3 worm cellular contexts compared by ENCODE assay signal in genomic region chrIV:12724641-12725040, ce11.
TF ChIP-seq lines count a peak whose summit lies in the region.

TSS of gene T23F6.3 (minus strand) at chrIV:12724760.
TSS of gene rbd-1 (plus strand) at chrIV:12724986.

TF ChIP-seq in whole organism, L2 larva, 48 proteins besides CTCF, POLR2A, EP300 and RAD21 (continued from another document):
- TF ChIP-seq elt-3 (tag; optimal IDR thresholded peaks at IDR 0.05; lab: Kevin White, UChicago) (no peak), sem-4 (tag; optimal IDR thresholded peaks at IDR 0.05; lab: Kevin White, UChicago) (peak; percentile 61), fos-1 (tag; optimal IDR thresholded peaks at IDR 0.05; lab: Kevin White, UChicago) (peak; percentile 51), aly-2 (tag; optimal IDR thresholded peaks at IDR 0.05; lab: Kevin White, UChicago) (no peak), crh-2 (tag; optimal IDR thresholded peaks at IDR 0.05; lab: Kevin White, UChicago) (peak; percentile 90), nhr-129 (tag; optimal IDR thresholded peaks at IDR 0.05; lab: Kevin White, UChicago) (peak; percentile 89), nhr-12 (tag; optimal IDR thresholded peaks at IDR 0.05; lab: Kevin White, UChicago) (peak; percentile 24), unc-55 (GFP tag; optimal IDR thresholded peaks at IDR 0.05; lab: Kevin White, UChicago) (peak; percentile 95), ztf-4 (tag; optimal IDR thresholded peaks at IDR 0.05; lab: Kevin White, UChicago) (peak; percentile 74), nhr-237 (tag; optimal IDR thresholded peaks at IDR 0.05; lab: Kevin White, UChicago) (peak; percentile 80), gmeb-1 (tag; optimal IDR thresholded peaks at IDR 0.05; lab: Kevin White, UChicago) (peak; percentile 100), nhr-6 (tag; optimal IDR thresholded peaks at IDR 0.05; lab: Kevin White, UChicago) (peak; percentile 78)

TF ChIP-seq in whole organism, L4 larva, 104 proteins besides CTCF, POLR2A, EP300 and RAD21 (continued from another document and continues in another):
- TF ChIP-seq mxl-3 (GFP tag; optimal IDR thresholded peaks at IDR 0.05; lab: Kevin White, UChicago) (peak; percentile 34), mdl-1 (tag; optimal IDR thresholded peaks at IDR 0.05; lab: Kevin White, UChicago) (peak in 1 of 2 experiments; percentile 22), duxl-1 (tag; optimal IDR thresholded peaks at IDR 0.05; lab: Kevin White, UChicago; ENCODE audit: poor library complexity) (peak; percentile 69), aha-1 (tag; lab: Kevin White, UChicago) (no peak), daf-16 (GFP tag; optimal IDR thresholded peaks at IDR 0.05; lab: Kevin White, UChicago) (peak in 1 of 2 experiments; percentile 4), daf-16 (tag; optimal IDR thresholded peaks at IDR 0.05; lab: Kevin White, UChicago) (peak; percentile 35), zip-2 (tag; optimal IDR thresholded peaks at IDR 0.05; lab: Kevin White, UChicago) (no peak), Y48G9A.11 (GFP tag; IDR thresholded peaks at IDR 0.05; lab: Robert Waterston, UW) (peak; percentile 100), nhr-48 (tag; optimal IDR thresholded peaks at IDR 0.05; lab: Kevin White, UChicago) (no peak), jun-1 (tag; optimal IDR thresholded peaks at IDR 0.05; lab: Kevin White, UChicago) (peak; percentile 36), nhr-41 (GFP tag; IDR thresholded peaks at IDR 0.05; lab: Robert Waterston, UW) (no peak), php-3 (GFP tag; IDR thresholded peaks at IDR 0.05; lab: Robert Waterston, UW) (no peak), ceh-82 (tag; optimal IDR thresholded peaks at IDR 0.05; lab: Kevin White, UChicago) (no peak), nhr-77 (tag; optimal IDR thresholded peaks at IDR 0.05; lab: Kevin White, UChicago) (peak; percentile 80), nhr-42 (GFP tag; IDR thresholded peaks at IDR 0.05; lab: Robert Waterston, UW) (peak; percentile 66; the same call in 1 of the 2 replicates), dpl-1 (GFP tag; optimal IDR thresholded peaks at IDR 0.05; lab: Kevin White, UChicago) (peak; percentile 99), nhr-6 (tag; optimal IDR thresholded peaks at IDR 0.05; lab: Kevin White, UChicago) (peak; percentile 60), dmd-6 (GFP tag; IDR thresholded peaks at IDR 0.05; lab: Robert Waterston, UW) (peak; percentile 52; the same call in 1 of the 2 replicates), F26F4.8 (GFP tag; conservative IDR thresholded peaks at IDR 0.05; lab: Robert Waterston, UW) (no peak), ctbp-1 (GFP tag; IDR thresholded peaks at IDR 0.05; lab: Robert Waterston, UW) (peak; percentile 51; the same call in 1 of the 2 replicates), hif-1 (tag; optimal IDR thresholded peaks at IDR 0.05; lab: Kevin White, UChicago) (peak in 1 of 2 experiments; percentile 79), pqm-1 (tag; optimal IDR thresholded peaks at IDR 0.05; lab: Kevin White, UChicago) (peak; percentile 6), nhr-25 (tag; optimal IDR thresholded peaks at IDR 0.05; lab: Kevin White, UChicago; ENCODE audit: borderline replicate concordance, insufficient read depth) (no peak), lin-29 (GFP tag; IDR thresholded peaks at IDR 0.05; lab: Robert Waterston, UW) (no peak), F37D6.2 (tag; optimal IDR thresholded peaks at IDR 0.05; lab: Kevin White, UChicago) (no peak), spr-1 (tag; optimal IDR thresholded peaks at IDR 0.05; lab: Kevin White, UChicago) (peak; percentile 47), snpc-4 (tag; optimal IDR thresholded peaks at IDR 0.05; lab: Kevin White, UChicago) (no peak), lir-3 (tag; optimal IDR thresholded peaks at IDR 0.05; lab: Kevin White, UChicago) (no peak), zfp-2 (tag; optimal IDR thresholded peaks at IDR 0.05; lab: Kevin White, UChicago) (no peak), zfp-3 (GFP tag; conservative IDR thresholded peaks at IDR 0.05; lab: Robert Waterston, UW) (no peak), ceh-44 (GFP tag; IDR thresholded peaks at IDR 0.05; lab: Robert Waterston, UW) (no peak), daf-8 (GFP tag; IDR thresholded peaks at IDR 0.05; lab: Robert Waterston, UW) (no peak), dmd-9 (GFP tag; IDR thresholded peaks at IDR 0.05; lab: Robert Waterston, UW) (0 out of 2 replicates have a peak, but pooled peaks have one; percentile 27), dve-1 (tag; optimal IDR thresholded peaks at IDR 0.05; lab: Kevin White, UChicago; ENCODE audit: insufficient read depth) (peak; percentile 82), aly-2 (tag; optimal IDR thresholded peaks at IDR 0.05; lab: Kevin White, UChicago) (no peak), Y75B8A.6 (GFP tag; IDR thresholded peaks at IDR 0.05; lab: Robert Waterston, UW) (no peak), fos-1 (tag; optimal IDR thresholded peaks at IDR 0.05; lab: Kevin White, UChicago) (no peak), unc-130 (GFP tag; optimal IDR thresholded peaks at IDR 0.05; lab: Kevin White, UChicago) (peak; percentile 53), zag-1 (tag; optimal IDR thresholded peaks at IDR 0.05; lab: Kevin White, UChicago) (no peak), dmd-8 (GFP tag; IDR thresholded peaks at IDR 0.05; lab: Robert Waterston, UW) (no peak), mdt-29 (GFP tag; IDR thresholded peaks at IDR 0.05; lab: Robert Waterston, UW) (no peak), lin-39 (tag; optimal IDR thresholded peaks at IDR 0.05; lab: Kevin White, UChicago) (no peak), Y105C5A.15 (GFP tag; IDR thresholded peaks at IDR 0.05; lab: Robert Waterston, UW) (no peak), mep-1 (tag; optimal IDR thresholded peaks at IDR 0.05; lab: Kevin White, UChicago) (peak; percentile 80), unc-62 (GFP tag; optimal IDR thresholded peaks at IDR 0.05 in 1 of 2; lab: Kevin White, UChicago) (peak in 1 of 2 experiments; percentile 3), unc-62 (tag; optimal IDR thresholded peaks at IDR 0.05; lab: Kevin White, UChicago) (no peak), attf-4 (tag; optimal IDR thresholded peaks at IDR 0.05; lab: Kevin White, UChicago) (no peak), nhr-237 (tag; optimal IDR thresholded peaks at IDR 0.05; lab: Kevin White, UChicago) (no peak), ama-1 (optimal IDR thresholded peaks at IDR 0.05; lab: Kevin White, UChicago) (no peak), R02D3.7 (tag; optimal IDR thresholded peaks at IDR 0.05; lab: Kevin White, UChicago) (peak; percentile 81), ces-1 (GFP tag; optimal IDR thresholded peaks at IDR 0.05; lab: Kevin White, UChicago) (no peak), ztf-11 (tag; optimal IDR thresholded peaks at IDR 0.05; lab: Kevin White, UChicago) (no peak), madf-9 (GFP tag; conservative IDR thresholded peaks at IDR 0.05; lab: Robert Waterston, UW) (no peak), ceh-20 (GFP tag; IDR thresholded peaks at IDR 0.05; lab: Robert Waterston, UW) (peak; percentile 49; the same call in 1 of the 2 replicates), mes-2 (tag; optimal IDR thresholded peaks at IDR 0.05; lab: Kevin White, UChicago; ENCODE audit: poor library complexity, severe bottlenecking) (peak; percentile 97), lim-7 (GFP tag; IDR thresholded peaks at IDR 0.05; lab: Robert Waterston, UW) (no peak), madf-5 (GFP tag; IDR thresholded peaks at IDR 0.05; lab: Robert Waterston, UW) (no peak), Y5F2A.4 (GFP tag; optimal IDR thresholded peaks at IDR 0.05; lab: Kevin White, UChicago) (no peak), daf-19 (GFP tag; conservative IDR thresholded peaks at IDR 0.05; lab: Robert Waterston, UW) (no peak), skn-1 (tag; optimal IDR thresholded peaks at IDR 0.05; lab: Kevin White, UChicago) (no peak), zip-11 (GFP tag; IDR thresholded peaks at IDR 0.05; lab: Robert Waterston, UW) (no peak)

TF ChIP-seq in whole organism, late embryonic, 69 proteins besides CTCF, POLR2A, EP300 and RAD21 (continued from another document):
- TF ChIP-seq pros-1 (tag; optimal IDR thresholded peaks at IDR 0.05; lab: Kevin White, UChicago) (no peak), hlh-13 (GFP tag; optimal IDR thresholded peaks at IDR 0.05; lab: Kevin White, UChicago) (no peak), fax-1 (tag; optimal IDR thresholded peaks at IDR 0.05; lab: Kevin White, UChicago) (peak; percentile 62), tbx-2 (tag; optimal IDR thresholded peaks at IDR 0.05; lab: Kevin White, UChicago) (peak; percentile 89), ceh-19 (GFP tag; optimal IDR thresholded peaks at IDR 0.05; lab: Kevin White, UChicago) (peak; percentile 19), nhr-11 (tag; optimal IDR thresholded peaks at IDR 0.05; lab: Kevin White, UChicago) (no peak), pag-3 (tag; optimal IDR thresholded peaks at IDR 0.05; lab: Kevin White, UChicago; ENCODE audit: borderline replicate concordance) (no peak), pha-4 (tag; optimal IDR thresholded peaks at IDR 0.05; lab: Kevin White, UChicago) (no peak), unc-42 (tag; optimal IDR thresholded peaks at IDR 0.05; lab: Kevin White, UChicago) (peak; percentile 73), unc-55 (GFP tag; optimal IDR thresholded peaks at IDR 0.05; lab: Kevin White, UChicago) (peak; percentile 49), rnt-1 (tag; optimal IDR thresholded peaks at IDR 0.05; lab: Kevin White, UChicago) (peak; percentile 72), F13H6.1 (tag; optimal IDR thresholded peaks at IDR 0.05; lab: Kevin White, UChicago) (no peak), Y22D7AL.16 (tag; optimal IDR thresholded peaks at IDR 0.05; lab: Kevin White, UChicago) (peak; percentile 7)
